Worm (Caenorhabditis elegans) whole organism, young adult: Measurements from ENCODE around the gene Y82E9BR.17.
A peak's percentile ranks its signal among the peaks of the same experiment; 100 is the strongest.

Source experiments
- B0336.3 ChIP-seq: fragments of 200-800 bp; sonication (Bioruptor generic); IDR thresholded peaks from 2 replicates; pipeline ENCODE4 v1.3.6; 2022; ENCODE audit warnings: missing genetic modification characterization, missing compliant biosample characterization
- F49E8.2 ChIP-seq: sonication (generic microtip); optimal IDR thresholded peaks from 3 replicates; lab custom pipeline; 2017; ENCODE audit warnings: missing genetic modification characterization, mild to moderate bottlenecking, missing compliant biosample characterization, antibody characterized with exemption, moderate library complexity; ENCODE audit not compliant: insufficient read depth
- F52B5.7 ChIP-seq: sonication (generic microtip); optimal IDR thresholded peaks from 2 replicates; lab custom pipeline; 2016; ENCODE audit warnings: mild to moderate bottlenecking, missing genetic modification characterization, missing compliant biosample characterization
- F57A8.1 ChIP-seq: fragments of 200-800 bp; sonication (Bioruptor generic); optimal IDR thresholded peaks from 2 replicates; lab custom pipeline; 2018; ENCODE audit warnings: mild to moderate bottlenecking, missing genetic modification characterization, moderate library complexity, missing compliant biosample characterization
- F57C9.4 ChIP-seq: sonication (generic microtip); optimal IDR thresholded peaks from 2 replicates; lab custom pipeline; 2017; ENCODE audit warnings: mild to moderate bottlenecking, missing genetic modification characterization, missing compliant biosample characterization
- K12H6.12 ChIP-seq: fragments of 200-800 bp; sonication (Bioruptor generic); optimal IDR thresholded peaks from 2 replicates; lab custom pipeline; 2018; ENCODE audit warnings: mild to moderate bottlenecking, missing genetic modification characterization, missing compliant biosample characterization
- T26A5.8 ChIP-seq: sonication (generic microtip); optimal IDR thresholded peaks from 2 replicates; lab custom pipeline; 2016; ENCODE audit warnings: missing genetic modification characterization, missing compliant biosample characterization
- Y79H2A.3 ChIP-seq: fragments of 200-800 bp; sonication (Bioruptor generic); conservative IDR thresholded peaks from 2 replicates; pipeline ENCODE4 v1.3.6; 2022; ENCODE audit warnings: missing genetic modification reagents, missing genetic modification characterization, missing compliant biosample characterization
- ZK185.1 ChIP-seq: sonication (generic microtip); optimal IDR thresholded peaks from 2 replicates; lab custom pipeline; 2016; ENCODE audit warnings: mild to moderate bottlenecking, missing genetic modification characterization, missing compliant biosample characterization; ENCODE audit not compliant: poor library complexity, severe bottlenecking
- athp-1 ChIP-seq: sonication (generic microtip); optimal IDR thresholded peaks from 2 replicates; lab custom pipeline; 2017; ENCODE audit warnings: mild to moderate bottlenecking, missing genetic modification characterization, missing compliant biosample characterization
- attf-6 ChIP-seq: fragments of 200-800 bp; sonication (Bioruptor generic); IDR thresholded peaks from 2 replicates; pipeline ENCODE4 v1.3.6; 2022; ENCODE audit warnings: missing genetic modification reagents, missing genetic modification characterization, missing compliant biosample characterization
- bed-1 ChIP-seq: fragments of 200-800 bp; sonication (Bioruptor generic); IDR thresholded peaks from 2 replicates; pipeline ENCODE4 v1.3.6; 2022; ENCODE audit warnings: missing genetic modification reagents, missing genetic modification characterization, missing compliant biosample characterization
- cebp-1 ChIP-seq, 2 experiments: fragments of 200-800 bp in 1 of 2; sonication (Bioruptor generic) in 1 of 2; sonication (generic microtip) in 1 of 2; IDR thresholded peaks in 1 of 2; optimal IDR thresholded peaks in 1 of 2; 2 replicates each; pipeline versions ENCODE4 v1.3.6 to Lab custom; 2017 to 2022; ENCODE audit warnings: missing compliant biosample characterization in 2 of 2, missing genetic modification characterization in 2 of 2, mild to moderate bottlenecking in 1 of 2, missing genetic modification reagents in 1 of 2, moderate library complexity in 1 of 2
- dpl-1 ChIP-seq: fragments of 150-350 bp; optimal IDR thresholded peaks from 2 replicates; lab custom pipeline; 2014; ENCODE audit warnings: missing biosample characterization, missing genetic modification reagents, missing genetic modification characterization
- efl-1 ChIP-seq: fragments of 150-350 bp; optimal IDR thresholded peaks from 2 replicates; lab custom pipeline; 2014; ENCODE audit warnings: missing biosample characterization, missing genetic modification reagents, missing genetic modification characterization
- fkh-3 ChIP-seq: sonication (generic microtip); optimal IDR thresholded peaks from 2 replicates; lab custom pipeline; 2016; ENCODE audit warnings: mild to moderate bottlenecking, missing genetic modification characterization, missing compliant biosample characterization
- him-1 ChIP-seq: sonication (generic microtip); optimal IDR thresholded peaks from 2 replicates; lab custom pipeline; 2016; ENCODE audit warnings: missing genotype, missing genetic modification reagents, missing genetic modification characterization, missing compliant biosample characterization
- hlh-12 ChIP-seq: sonication (generic microtip); optimal IDR thresholded peaks from 2 replicates; lab custom pipeline; 2016; ENCODE audit warnings: missing genetic modification characterization, missing compliant biosample characterization
- hlh-26 ChIP-seq: fragments of 200-800 bp; sonication (Bioruptor generic); conservative IDR thresholded peaks from 2 replicates; pipeline ENCODE4 v1.3.6; 2022; ENCODE audit warnings: missing genetic modification reagents, missing genetic modification characterization, missing compliant biosample characterization
- hmg-1.2 ChIP-seq: fragments of 200-800 bp; sonication (Bioruptor generic); IDR thresholded peaks from 2 replicates; pipeline ENCODE4 v1.3.6; 2022; ENCODE audit warnings: missing genetic modification reagents, missing genetic modification characterization, missing compliant biosample characterization
- hsf-1 ChIP-seq: fragments of 200-800 bp; sonication (Bioruptor generic); IDR thresholded peaks from 2 replicates; pipeline ENCODE4 v1.3.6; 2022; ENCODE audit warnings: missing genetic modification reagents, missing genetic modification characterization, missing compliant biosample characterization
- let-607 ChIP-seq, 2 experiments: fragments of 200-800 bp in 1 of 2; sonication (Bioruptor generic) in 1 of 2; sonication (generic microtip) in 1 of 2; optimal IDR thresholded peaks; 2 replicates each; lab custom pipeline; 2016 to 2018; ENCODE audit warnings: mild to moderate bottlenecking in 2 of 2, missing compliant biosample characterization in 2 of 2, missing genetic modification characterization in 2 of 2, moderate library complexity in 2 of 2, missing genotype in 1 of 2
- lin-54 ChIP-seq: fragments of 200-800 bp; sonication (Bioruptor generic); optimal IDR thresholded peaks from 2 replicates; lab custom pipeline; 2018; ENCODE audit warnings: mild to moderate bottlenecking, missing genetic modification characterization, missing compliant biosample characterization
- madf-10 ChIP-seq: sonication (generic microtip); optimal IDR thresholded peaks from 2 replicates; lab custom pipeline; 2016; ENCODE audit warnings: mild to moderate bottlenecking, missing genetic modification characterization, missing compliant biosample characterization
- madf-3 ChIP-seq: fragments of 200-800 bp; sonication (Bioruptor generic); IDR thresholded peaks from 2 replicates; pipeline ENCODE4 v1.3.6; 2022; ENCODE audit warnings: missing genetic modification reagents, missing genetic modification characterization, missing compliant biosample characterization
- madf-6 ChIP-seq: fragments of 200-800 bp; sonication (Bioruptor generic); IDR thresholded peaks from 2 replicates; pipeline ENCODE4 v1.3.6; 2022; ENCODE audit warnings: missing genetic modification reagents, missing genetic modification characterization, missing compliant biosample characterization
- mcd-1 ChIP-seq: fragments of 200-800 bp; sonication (Bioruptor generic); IDR thresholded peaks from 2 replicates; pipeline ENCODE4 v1.3.6; 2022; ENCODE audit warnings: missing genetic modification reagents, missing genetic modification characterization, missing compliant biosample characterization
- nfya-1 ChIP-seq: sonication (generic microtip); optimal IDR thresholded peaks from 2 replicates; lab custom pipeline; 2017; ENCODE audit warnings: antibody characterized with exemption, missing compliant biosample characterization, missing genetic modification characterization, borderline replicate concordance; ENCODE audit not compliant: insufficient read depth
- nfyb-1 ChIP-seq: fragments of 200-800 bp; sonication (Bioruptor generic); IDR thresholded peaks from 2 replicates; pipeline ENCODE4 v1.3.6; 2022; ENCODE audit warnings: missing genetic modification reagents, missing genetic modification characterization, missing compliant biosample characterization
- nhr-80 ChIP-seq: sonication (generic microtip); optimal IDR thresholded peaks from 2 replicates; lab custom pipeline; 2016; ENCODE audit warnings: missing genetic modification characterization, missing compliant biosample characterization
- rec-8 ChIP-seq, 2 experiments: sonication (generic microtip); optimal IDR thresholded peaks; 2 replicates each; lab custom pipeline; 2016; ENCODE audit warnings: mild to moderate bottlenecking in 2 of 2, missing genetic modification characterization in 2 of 2, missing genetic modification reagents in 2 of 2, missing genotype in 2 of 2, missing biosample characterization in 1 of 2, missing compliant biosample characterization in 1 of 2, moderate library complexity in 1 of 2
- rpc-1 ChIP-seq, 2 experiments: fragments of 150-350 bp in 1 of 2; sonication (generic microtip) in 1 of 2; optimal IDR thresholded peaks; 2 replicates each; lab custom pipeline; 2014 to 2018; ENCODE audit warnings: missing biosample characterization in 1 of 2, missing genetic modification characterization in 1 of 2, missing genetic modification reagents in 1 of 2, missing genotype in 1 of 2
- snpc-3.4 ChIP-seq: sonication (generic microtip); optimal IDR thresholded peaks from 2 replicates; lab custom pipeline; 2017; ENCODE audit warnings: missing genetic modification characterization, mild to moderate bottlenecking, missing compliant biosample characterization, antibody characterized with exemption, moderate library complexity, missing genotype, missing genetic modification reagents
- snpc-4 ChIP-seq, 5 experiments: fragments of 150-350 bp in 1 of 5; sonication (generic microtip) in 4 of 5; optimal IDR thresholded peaks; 2 replicates each; lab custom pipeline; 2014 to 2018; ENCODE audit warnings: missing genetic modification characterization in 5 of 5, missing biosample characterization in 3 of 5, antibody characterized with exemption in 2 of 5, mild to moderate bottlenecking in 2 of 5, missing compliant biosample characterization in 2 of 5, missing genotype in 2 of 5, moderate library complexity in 2 of 5, missing genetic modification reagents in 1 of 5
- tbp1 ChIP-seq: fragments of 200-800 bp; sonication (Bioruptor generic); optimal IDR thresholded peaks from 2 replicates; lab custom pipeline; 2018; ENCODE audit warnings: mild to moderate bottlenecking, missing genetic modification characterization, missing compliant biosample characterization
- tlf-1 ChIP-seq: fragments of 200-800 bp; sonication (Bioruptor generic); optimal IDR thresholded peaks from 2 replicates; lab custom pipeline; 2018; ENCODE audit warnings: mild to moderate bottlenecking, missing genetic modification characterization, missing compliant biosample characterization
- zim-3 ChIP-seq: sonication (generic microtip); optimal IDR thresholded peaks from 2 replicates; lab custom pipeline; 2017; ENCODE audit warnings: mild to moderate bottlenecking, missing genetic modification characterization, moderate library complexity, missing compliant biosample characterization
- ztf-18 ChIP-seq: sonication (generic microtip); optimal IDR thresholded peaks from 2 replicates; lab custom pipeline; 2016; ENCODE audit warnings: missing genotype, mild to moderate bottlenecking, missing genetic modification characterization, missing compliant biosample characterization
- ztf-22 ChIP-seq: fragments of 200-800 bp; sonication (Bioruptor generic); optimal IDR thresholded peaks from 2 replicates; lab custom pipeline; 2018; ENCODE audit warnings: mild to moderate bottlenecking, missing genetic modification characterization, moderate library complexity, missing compliant biosample characterization
- ztf-25 ChIP-seq: fragments of 200-800 bp; sonication (Bioruptor generic); IDR thresholded peaks from 2 replicates; pipeline ENCODE4 v1.3.6; 2022; ENCODE audit warnings: missing genetic modification reagents, missing genetic modification characterization, missing compliant biosample characterization
- ztf-6 ChIP-seq: fragments of 200-800 bp; sonication (Bioruptor generic); IDR thresholded peaks from 2 replicates; pipeline ENCODE4 v1.3.6; 2022; ENCODE audit warnings: missing genetic modification reagents, missing genetic modification characterization, missing compliant biosample characterization

Y82E9BR.17 gene

DNA sequence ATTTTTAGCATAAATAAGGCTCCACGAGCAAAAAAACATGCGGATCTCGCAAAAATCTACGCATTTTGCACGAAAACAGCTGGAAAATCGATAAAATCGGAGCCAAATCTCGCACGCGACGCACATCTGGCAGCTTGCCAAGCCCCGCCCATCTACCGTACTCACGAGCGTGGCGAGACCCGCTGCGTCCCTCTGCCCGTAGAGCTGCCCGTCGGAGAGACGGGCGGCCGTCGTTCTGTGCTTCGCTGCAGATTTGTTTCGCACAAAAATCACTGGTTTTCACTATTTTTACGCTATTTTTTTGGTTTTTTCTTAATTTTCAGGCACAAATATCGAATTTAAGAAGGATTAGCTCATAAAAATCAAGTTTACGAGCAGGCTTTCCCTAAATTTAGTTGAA is 36.9 kb downstream of the Y82E9BR.17 start (continued):
- no peak for TF ChIP-seq rec-8 (tag; optimal IDR thresholded peaks at IDR 0.05; lab: Kevin White, UChicago)
- TF ChIP-seq bed-1 (GFP tag; lab: Robert Waterston, UW) = no peak
- TF ChIP-seq nhr-80 (tag; lab: Kevin White, UChicago) = peak; percentile 62
- no peak for TF ChIP-seq hsf-1 (GFP tag; lab: Robert Waterston, UW)
- TF ChIP-seq athp-1 (tag; lab: Kevin White, UChicago) = peak; percentile 6
- TF ChIP-seq hmg-1.2 (GFP tag; lab: Robert Waterston, UW) = peak; percentile 65
- peak; percentile 69 for TF ChIP-seq tbp1 (GFP tag; lab: Kevin White, UChicago)
- TF ChIP-seq F57C9.4 = no peak
- peak; percentile 18 for TF ChIP-seq efl-1 (GFP tag; lab: Kevin White, UChicago)
- TF ChIP-seq snpc-4 (GFP tag; optimal IDR thresholded peaks at IDR 0.05; lab: Kevin White, UChicago) = peak; percentile 47
- TF ChIP-seq snpc-4 (tag; optimal IDR thresholded peaks at IDR 0.05; lab: Kevin White, UChicago) = peak; percentile 27 to 83 (median 60)
- TF ChIP-seq T26A5.8 (tag; lab: Kevin White, UChicago) = no peak
- TF ChIP-seq, all 124 proteins: peak for 61

DNA sequence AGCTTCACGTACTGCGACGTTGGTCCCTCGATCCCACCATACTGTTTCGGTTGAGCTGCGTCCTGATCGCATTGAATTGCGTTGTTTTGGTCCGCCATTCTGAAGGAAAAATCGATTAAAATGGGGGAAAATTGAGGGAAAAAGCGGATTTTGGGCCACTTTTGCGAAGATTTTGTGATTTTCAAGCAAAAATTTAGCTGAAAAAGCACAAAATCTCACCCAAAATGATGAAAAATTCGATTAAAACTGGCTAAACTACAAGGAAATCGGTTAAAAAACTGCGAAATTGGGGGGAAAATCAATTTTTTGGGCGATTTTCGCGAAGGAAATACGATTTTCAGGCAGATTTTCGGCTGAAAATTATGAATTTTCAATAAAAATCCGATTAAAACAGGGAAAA is 38.5 kb downstream of the Y82E9BR.17 start, which contains the start of gene elc-1:
TSS of gene elc-1 (minus strand) at position 101 of the 400 bp plus-strand sequence.
- TF ChIP-seq hsf-1 (GFP tag; lab: Robert Waterston, UW) (no peak), madf-6 (no peak), dpl-1 (GFP tag; lab: Kevin White, UChicago) (no peak), tlf-1 (no peak), ztf-6 (GFP tag; lab: Robert Waterston, UW) (no peak), let-607 (tag; optimal IDR thresholded peaks at IDR 0.05; lab: Kevin White, UChicago) (no peak), rpc-1 (optimal IDR thresholded peaks at IDR 0.05; lab: Kevin White, UChicago) (no peak), rpc-1 (tag; optimal IDR thresholded peaks at IDR 0.05; lab: Kevin White, UChicago) (no peak), F57C9.4 (no peak), snpc-3.4 (no peak), ZK185.1 (tag; lab: Kevin White, UChicago) (no peak), ztf-18 (no peak)

DNA sequence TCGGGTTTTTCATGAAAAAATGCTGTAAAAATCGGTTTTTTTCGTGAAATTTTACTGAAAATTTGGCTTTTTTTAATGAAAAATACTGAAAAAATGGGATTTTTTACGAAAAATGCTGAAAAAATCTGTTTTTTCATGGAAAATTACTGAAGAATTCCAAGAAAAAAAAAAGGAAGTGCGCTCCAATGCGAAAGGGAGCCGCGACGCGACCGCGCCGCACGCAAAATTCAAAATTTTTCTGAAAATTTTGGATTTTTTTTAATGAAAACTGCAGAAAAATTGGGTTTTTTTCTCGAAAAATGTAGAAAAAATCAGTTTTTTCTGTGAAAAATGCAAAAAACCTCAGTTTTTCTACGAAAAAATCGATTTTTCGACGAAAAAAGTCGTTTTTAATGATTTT is 39.0 kb downstream of the Y82E9BR.17 start:
- TF ChIP-seq F57C9.4 (no peak), F49E8.2 (tag; lab: Kevin White, UChicago) (no peak), K12H6.12 (no peak), nfya-1 (tag; lab: Kevin White, UChicago) (no peak), hlh-26 (no peak), B0336.3 (GFP tag; lab: Robert Waterston, UW) (no peak), mcd-1 (GFP tag; lab: Robert Waterston, UW) (peak; percentile 33; the same call in 1 of the 2 replicates), F57A8.1 (GFP tag; lab: Kevin White, UChicago) (no peak), him-1 (tag; lab: Kevin White, UChicago) (no peak), ztf-22 (GFP tag; lab: Kevin White, UChicago) (no peak), hlh-12 (tag; lab: Kevin White, UChicago) (no peak), hmg-1.2 (GFP tag; lab: Robert Waterston, UW) (no peak), fkh-3 (tag; lab: Kevin White, UChicago) (no peak), lin-54 (GFP tag; lab: Kevin White, UChicago) (peak; percentile 19), zim-3 (no peak), nfyb-1 (no peak), F52B5.7 (tag; lab: Kevin White, UChicago) (no peak), cebp-1 (GFP tag; IDR thresholded peaks at IDR 0.05; lab: Robert Waterston, UW) (no peak), cebp-1 (tag; optimal IDR thresholded peaks at IDR 0.05; lab: Kevin White, UChicago) (no peak), ztf-25 (GFP tag; lab: Robert Waterston, UW) (no peak), madf-10 (tag; lab: Kevin White, UChicago) (no peak), attf-6 (GFP tag; lab: Robert Waterston, UW) (no peak), madf-3 (GFP tag; lab: Robert Waterston, UW) (peak; percentile 94), Y79H2A.3 (GFP tag; lab: Robert Waterston, UW) (no peak)
